Fruit fly (Drosophila melanogaster) whole organism, embryonic: ENCODE measurements around the gene GstD11.

Experiments used
- Bgb ChIP-seq: fragments of 200-800 bp; sonication (Bioruptor generic); IDR thresholded peaks from 2 replicates; pipeline ENCODE4 v1.3.6; 2022; ENCODE audit warnings: missing biosample characterization, missing genetic modification characterization; ENCODE audit not compliant: partially characterized antibody
- CG10979 ChIP-seq: fragments of 200-800 bp; sonication (Bioruptor generic); optimal IDR thresholded peaks from 2 replicates; lab custom pipeline; 2018; ENCODE audit warnings: missing biosample characterization, mild to moderate bottlenecking, missing genetic modification characterization, moderate library complexity
- CG12219 ChIP-seq: fragments of 200-800 bp; sonication (Bioruptor generic); optimal IDR thresholded peaks from 3 replicates; lab custom pipeline; 2018; ENCODE audit warnings: missing biosample characterization, mild to moderate bottlenecking, missing genetic modification characterization
- CG12391 ChIP-seq: fragments of 200-800 bp; sonication (Bioruptor generic); optimal IDR thresholded peaks from 3 replicates; lab custom pipeline; 2018; ENCODE audit warnings: missing biosample characterization, mild to moderate bottlenecking, missing genetic modification characterization, moderate library complexity
- CG15696 ChIP-seq: fragments of 200-800 bp; sonication (Bioruptor generic); optimal IDR thresholded peaks from 2 replicates; lab custom pipeline; 2019; ENCODE audit warnings: missing biosample characterization, mild to moderate bottlenecking, missing genetic modification characterization, moderate library complexity
- CG18262 ChIP-seq: fragments of 200-800 bp; optimal IDR thresholded peaks from 3 replicates; lab custom pipeline; 2019; ENCODE audit warnings: missing biosample characterization, mild to moderate bottlenecking, missing genetic modification characterization, moderate library complexity
- CG2120 ChIP-seq: fragments of 200-800 bp; sonication (Bioruptor generic); optimal IDR thresholded peaks from 3 replicates; lab custom pipeline; 2016; ENCODE audit warnings: missing biosample characterization, missing genetic modification characterization
- CG2889 ChIP-seq: fragments of 200-800 bp; sonication (Bioruptor generic); IDR thresholded peaks from 3 replicates; pipeline ENCODE4 v1.3.6; 2022; ENCODE audit warnings: missing biosample characterization, missing genetic modification characterization
- CG30431 ChIP-seq: fragments of 200-800 bp; sonication (Bioruptor generic); optimal IDR thresholded peaks from 2 replicates; lab custom pipeline; 2017; ENCODE audit warnings: missing biosample characterization, missing genetic modification characterization
- CG33213 ChIP-seq: fragments of 200-800 bp; sonication (Bioruptor generic); optimal IDR thresholded peaks from 3 replicates; lab custom pipeline; 2016; ENCODE audit warnings: missing biosample characterization, missing genetic modification characterization
- CG7963 ChIP-seq: fragments of 200-800 bp; sonication (Bioruptor generic); IDR thresholded peaks from 3 replicates; pipeline ENCODE4 v1.3.6; 2022; ENCODE audit warnings: missing biosample characterization, missing genetic modification characterization; ENCODE audit not compliant: partially characterized antibody
- CG9437 ChIP-seq: fragments of 200-800 bp; sonication (Bioruptor generic); optimal IDR thresholded peaks from 2 replicates; lab custom pipeline; 2018; ENCODE audit warnings: missing biosample characterization, mild to moderate bottlenecking, missing genetic modification characterization
- CG9932 ChIP-seq: fragments of 200-800 bp; sonication (Bioruptor generic); IDR thresholded peaks from 2 replicates; pipeline ENCODE4 v1.3.6; 2022; ENCODE audit warnings: missing biosample characterization, missing genetic modification characterization
- CTCF ChIP-seq: fragments of 200-800 bp; sonication (Bioruptor generic); optimal IDR thresholded peaks from 2 replicates; lab custom pipeline; 2017; ENCODE audit warnings: missing biosample characterization, mild to moderate bottlenecking, missing genetic modification characterization, moderate library complexity
- Dbx ChIP-seq: fragments of 200-800 bp; sonication (Bioruptor generic); IDR thresholded peaks from 3 replicates; pipeline ENCODE4 v1.3.6; 2022; ENCODE audit warnings: missing biosample characterization, missing genetic modification characterization
- E2f2 ChIP-seq: fragments of 200-800 bp; sonication (Bioruptor generic); IDR thresholded peaks from 2 replicates; pipeline ENCODE4 v1.3.6; 2022; ENCODE audit warnings: missing biosample characterization, missing genetic modification characterization
- HLHmδ ChIP-seq: fragments of 200-800 bp; sonication (Bioruptor generic); optimal IDR thresholded peaks from 2 replicates; lab custom pipeline; 2018; ENCODE audit warnings: missing biosample characterization, mild to moderate bottlenecking, missing genetic modification characterization, moderate library complexity
- Kr ChIP-seq: fragments of 200-800 bp; sonication (Bioruptor generic); optimal IDR thresholded peaks from 2 replicates; lab custom pipeline; 2017; ENCODE audit warnings: missing biosample characterization, mild to moderate bottlenecking, missing genetic modification characterization
- Lhr ChIP-seq: fragments of 200-800 bp; sonication (Bioruptor generic); optimal IDR thresholded peaks from 3 replicates; lab custom pipeline; 2017; ENCODE audit warnings: mild to moderate bottlenecking, missing biosample characterization, missing genetic modification reagents, missing genetic modification characterization
- Lpt ChIP-seq: fragments of >200 bp; optimal IDR thresholded peaks from 2 replicates; lab custom pipeline; 2018; ENCODE audit warnings: missing biosample characterization, missing genetic modification characterization
- Rfx ChIP-seq: fragments of 200-800 bp; sonication (Bioruptor generic); IDR thresholded peaks from 2 replicates; pipeline ENCODE4 v1.3.6; 2022; ENCODE audit warnings: missing biosample characterization, missing genetic modification characterization
- Sin3A ChIP-seq: fragments of >200 bp; optimal IDR thresholded peaks from 2 replicates; lab custom pipeline; 2018
- Xbp1 ChIP-seq: fragments of 200-800 bp; sonication (Bioruptor generic); optimal IDR thresholded peaks from 3 replicates; lab custom pipeline; 2016; ENCODE audit warnings: missing biosample characterization, mild to moderate bottlenecking, missing genetic modification characterization
- ab ChIP-seq: fragments of 200-800 bp; sonication (Bioruptor generic); optimal IDR thresholded peaks from 2 replicates; lab custom pipeline; 2016; ENCODE audit warnings: missing biosample characterization, missing genetic modification characterization
- amos ChIP-seq: fragments of 200-800 bp; sonication (Bioruptor generic); IDR thresholded peaks from 2 replicates; pipeline ENCODE4 v1.3.6; 2022; ENCODE audit warnings: missing biosample characterization, missing genetic modification characterization; ENCODE audit not compliant: partially characterized antibody
- ap ChIP-seq: fragments of 200-800 bp; sonication (Bioruptor generic); IDR thresholded peaks from 2 replicates; pipeline ENCODE4 v1.3.6; 2022; ENCODE audit warnings: missing biosample characterization, missing genetic modification characterization
- ase ChIP-seq: fragments of 200-800 bp; sonication (Bioruptor generic); IDR thresholded peaks from 3 replicates; pipeline ENCODE4 v1.3.6; 2022; ENCODE audit warnings: missing biosample characterization, missing genetic modification characterization
- bbx ChIP-seq: fragments of 200-800 bp; sonication (Bioruptor generic); IDR thresholded peaks from 2 replicates; pipeline ENCODE4 v1.3.6; 2022; ENCODE audit warnings: missing biosample characterization, missing genetic modification characterization; ENCODE audit not compliant: partially characterized antibody
- crol ChIP-seq: fragments of 200-800 bp; sonication (Bioruptor generic); IDR thresholded peaks from 2 replicates; pipeline ENCODE4 v1.3.6; 2022; ENCODE audit warnings: missing biosample characterization, missing genetic modification characterization
- dmrt11E ChIP-seq: fragments of 200-800 bp; sonication (Bioruptor generic); optimal IDR thresholded peaks from 3 replicates; lab custom pipeline; 2018; ENCODE audit warnings: missing biosample characterization, mild to moderate bottlenecking, missing genetic modification characterization, moderate library complexity
- fu2 ChIP-seq: fragments of 200-800 bp; sonication (Bioruptor generic); optimal IDR thresholded peaks from 2 replicates; lab custom pipeline; 2016; ENCODE audit warnings: missing biosample characterization, missing genetic modification characterization
- gem ChIP-seq: fragments of 200-800 bp; sonication (Bioruptor generic); optimal IDR thresholded peaks from 2 replicates; lab custom pipeline; 2019; ENCODE audit warnings: missing biosample characterization, mild to moderate bottlenecking, missing genetic modification characterization, moderate library complexity
- ind ChIP-seq: fragments of 200-800 bp; sonication (Bioruptor generic); optimal IDR thresholded peaks from 3 replicates; lab custom pipeline; 2016; ENCODE audit warnings: missing biosample characterization, missing genetic modification characterization
- lbe ChIP-seq: fragments of 200-800 bp; sonication (Bioruptor generic); optimal IDR thresholded peaks from 2 replicates; lab custom pipeline; 2016; ENCODE audit warnings: missing biosample characterization, mild to moderate bottlenecking, missing genetic modification characterization
- lilli ChIP-seq: fragments of 200-800 bp; sonication (Bioruptor generic); optimal IDR thresholded peaks from 3 replicates; lab custom pipeline; 2016; ENCODE audit warnings: missing biosample characterization, missing genetic modification characterization
- nmo ChIP-seq: fragments of 200-800 bp; sonication (Bioruptor generic); optimal IDR thresholded peaks from 2 replicates; lab custom pipeline; 2018; ENCODE audit warnings: missing biosample characterization, mild to moderate bottlenecking, missing genetic modification characterization, moderate library complexity
- onecut ChIP-seq: fragments of 200-800 bp; sonication (Bioruptor generic); IDR thresholded peaks from 2 replicates; pipeline ENCODE4 v1.3.6; 2022; ENCODE audit warnings: missing biosample characterization, missing genetic modification characterization
- peb ChIP-seq: fragments of 200-800 bp; sonication (Bioruptor generic); IDR thresholded peaks from 2 replicates; pipeline ENCODE4 v1.3.6; 2022; ENCODE audit warnings: missing biosample characterization, missing genetic modification characterization
- phol ChIP-seq: fragments of 200-800 bp; sonication (Bioruptor generic); optimal IDR thresholded peaks from 3 replicates; lab custom pipeline; 2018; ENCODE audit warnings: missing biosample characterization, mild to moderate bottlenecking, missing genetic modification characterization, moderate library complexity
- pzg ChIP-seq: fragments of 200-800 bp; sonication (Bioruptor generic); optimal IDR thresholded peaks from 3 replicates; lab custom pipeline; 2018; ENCODE audit warnings: missing biosample characterization, mild to moderate bottlenecking, missing genetic modification characterization, moderate library complexity
- row ChIP-seq: fragments of 200-800 bp; sonication (Bioruptor generic); IDR thresholded peaks from 3 replicates; pipeline ENCODE4 v1.3.6; 2022; ENCODE audit warnings: missing biosample characterization, missing genetic modification characterization
- sens-2 ChIP-seq: fragments of 200-800 bp; sonication (Bioruptor generic); IDR thresholded peaks from 2 replicates; pipeline ENCODE4 v1.3.6; 2022; ENCODE audit warnings: missing biosample characterization, missing genetic modification characterization
- slbo ChIP-seq: fragments of 200-800 bp; sonication (Bioruptor generic); IDR thresholded peaks from 2 replicates; pipeline ENCODE4 v1.3.6; 2022; ENCODE audit warnings: missing biosample characterization, missing genetic modification characterization
- sqz ChIP-seq: fragments of 200-800 bp; sonication (Bioruptor generic); optimal IDR thresholded peaks from 3 replicates; lab custom pipeline; 2018; ENCODE audit warnings: missing biosample characterization, mild to moderate bottlenecking, missing genetic modification characterization
- stwl ChIP-seq: fragments of 200-800 bp; sonication (Bioruptor generic); optimal IDR thresholded peaks from 3 replicates; lab custom pipeline; 2018; ENCODE audit warnings: missing biosample characterization, mild to moderate bottlenecking, missing genetic modification characterization, moderate library complexity
- tin ChIP-seq: fragments of 200-800 bp; sonication (Bioruptor generic); optimal IDR thresholded peaks from 3 replicates; lab custom pipeline; 2016; ENCODE audit warnings: missing biosample characterization, missing genetic modification characterization
- unpg ChIP-seq: fragments of 200-800 bp; sonication (Bioruptor generic); optimal IDR thresholded peaks from 3 replicates; lab custom pipeline; 2018; ENCODE audit warnings: missing biosample characterization, mild to moderate bottlenecking, missing genetic modification characterization, moderate library complexity
- usp ChIP-seq: fragments of >200 bp; optimal IDR thresholded peaks from 2 replicates; lab custom pipeline; 2017; ENCODE audit warnings: missing biosample characterization, missing genetic modification characterization
- vvl ChIP-seq: fragments of 200-800 bp; sonication (Bioruptor generic); IDR thresholded peaks from 2 replicates; pipeline ENCODE4 v1.3.6; 2022; ENCODE audit warnings: missing biosample characterization, missing genetic modification characterization

Gene GstD11

dm6 chr3R:12413274-12413958 lies 30.3 kb downstream of the GstD11 start, which contains the start of the genes Dip-C and pps (continued):
- TF ChIP-seq CG7963 (GFP tag; lab: Robert Waterston, UW): peak; percentile 39; the same call in 1 of the 3 replicates
- TF ChIP-seq unpg (GFP tag; lab: Kevin White, UChicago): no peak
- TF ChIP-seq CG2120 (GFP tag; lab: Kevin White, UChicago): no peak
- no peak for TF ChIP-seq Lpt
- no peak for TF ChIP-seq ab (GFP tag; lab: Kevin White, UChicago)
- no peak for TF ChIP-seq CG9437 (GFP tag; lab: Kevin White, UChicago)
- TF ChIP-seq CG12219 (GFP tag; lab: Kevin White, UChicago): no peak
- no peak for TF ChIP-seq Kr
- no peak for TF ChIP-seq sens-2 (GFP tag; lab: Robert Waterston, UW)
- TF ChIP-seq amos (GFP tag; lab: Robert Waterston, UW): peak; percentile 82

- TF ChIP-seq lilli (GFP tag; lab: Kevin White, UChicago) (peak; percentile 49), phol (tag; lab: Kevin White, UChicago) (peak; percentile 93), dmrt11E (no peak), gem (tag; lab: Kevin White, UChicago) (no peak), vvl (GFP tag; lab: Robert Waterston, UW) (no peak), lbe (no peak), CG12391 (tag; lab: Kevin White, UChicago) (peak; percentile 60), ase (GFP tag; lab: Robert Waterston, UW) (0 out of 3 replicates have a peak, but pooled peaks have one; percentile 5), ap (GFP tag; lab: Robert Waterston, UW) (no peak), nmo (GFP tag; lab: Kevin White, UChicago) (peak; percentile 39), tin (no peak), CG33213 (peak; percentile 67), slbo (GFP tag; lab: Robert Waterston, UW) (no peak), E2f2 (GFP tag; lab: Robert Waterston, UW) (peak; percentile 72), HLHmδ (no peak), CG15696 (tag; lab: Kevin White, UChicago) (no peak), Lhr (peak; percentile 76), stwl (tag; lab: Kevin White, UChicago) (peak; percentile 41), crol (no peak), bbx (GFP tag; lab: Robert Waterston, UW) (no peak), CG9932 (GFP tag; lab: Robert Waterston, UW) (peak; percentile 56), Sin3A (lab: Kevin White, UChicago) (peak; percentile 59), CG30431 (GFP tag; lab: Kevin White, UChicago) (no peak), CG10979 (tag; lab: Kevin White, UChicago) (no peak), Rfx (GFP tag; lab: Robert Waterston, UW) (0 out of 2 replicates have a peak, but pooled peaks have one; percentile 40), ind (GFP tag; lab: Kevin White, UChicago) (no peak), CTCF (GFP tag; lab: Kevin White, UChicago) (no peak), Bgb (peak; percentile 33; the same call in 1 of the 2 replicates), fu2 (GFP tag; lab: Kevin White, UChicago) (peak; percentile 38), Dbx (GFP tag; lab: Robert Waterston, UW) (0 out of 3 replicates have a peak, but pooled peaks have one; percentile 27), onecut (GFP tag; lab: Robert Waterston, UW) (peak; percentile 29), row (GFP tag; lab: Robert Waterston, UW) (peak; percentile 89), sqz (GFP tag; lab: Kevin White, UChicago) (no peak), pzg (peak; percentile 78), peb (GFP tag; lab: Robert Waterston, UW) (no peak), usp (GFP tag; lab: Kevin White, UChicago) (no peak), CG18262 (tag; lab: Kevin White, UChicago) (no peak), CG2889 (GFP tag; lab: Robert Waterston, UW) (no peak), Xbp1 (peak; percentile 41)
These were observed 39.3 kb downstream of the GstD11 start, which contains the start of the genes Scgbeta and CG17202 for dm6 chr3R:12422379-12422975. Scgbeta (minus strand) TSS chr3R:12422429. CG17202 (plus strand) TSS chr3R:12422768.
